Worm (Caenorhabditis elegans): ENCODE data around the gene B0416.10.

- TF ChIP-seq F13H6.1 (tag; optimal IDR thresholded peaks at IDR 0.05): no peak
- no peak for TF ChIP-seq ztf-4 (tag; optimal IDR thresholded peaks at IDR 0.05)
- no peak for TF ChIP-seq nhr-77 (tag; optimal IDR thresholded peaks at IDR 0.05)
- TF ChIP-seq nhr-25 (tag; optimal IDR thresholded peaks at IDR 0.05): no peak
- TF ChIP-seq elt-3 (tag; optimal IDR thresholded peaks at IDR 0.05): no peak
- no peak for TF ChIP-seq fos-1 (tag; optimal IDR thresholded peaks at IDR 0.05)
- TF ChIP-seq gmeb-1 (tag; optimal IDR thresholded peaks at IDR 0.05): no peak
- no peak for TF ChIP-seq nhr-237 (tag; optimal IDR thresholded peaks at IDR 0.05)
- no peak for TF ChIP-seq crh-2 (tag; optimal IDR thresholded peaks at IDR 0.05)
- TF ChIP-seq zag-1 (tag; optimal IDR thresholded peaks at IDR 0.05): no peak
- TF ChIP-seq alr-1 (tag; optimal IDR thresholded peaks at IDR 0.05): no peak
Observed at ce11 chrX:9298846-9299245, 24.4 kb upstream of the B0416.10 start, which contains the start of gene B0416.2.
